Worm (Caenorhabditis elegans): ENCODE results near the gene Y45F3A.8.

Y45F3A.8 gene

DNA sequence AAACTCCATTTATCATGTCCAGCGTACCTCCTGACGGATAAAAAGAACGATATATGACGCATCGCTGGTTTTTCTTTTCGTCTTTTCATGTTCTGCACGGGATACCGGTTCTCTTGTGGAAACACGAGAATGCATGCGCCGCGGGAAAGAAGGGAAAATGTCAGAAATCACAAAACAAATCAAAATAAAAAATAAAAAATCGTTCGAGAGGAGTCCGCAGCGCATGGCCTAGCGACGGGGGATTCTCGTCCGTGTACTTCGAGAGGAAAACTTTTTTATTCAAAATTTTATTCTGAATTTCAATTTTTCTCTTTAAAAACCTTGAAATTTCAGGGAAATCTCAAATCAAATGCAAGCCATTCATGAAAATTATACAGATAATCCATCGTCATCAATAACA, 28.6 kb upstream of the Y45F3A.8 start, which contains the start of the genes lron-10 and hpr-9 (continued):
- TF ChIP-seq F10E7.11 (tag; optimal IDR thresholded peaks at IDR 0.05): no peak
- no peak for TF ChIP-seq sptf-2 (GFP tag; optimal IDR thresholded peaks at IDR 0.05)
- no peak for TF ChIP-seq rpc-1 (optimal IDR thresholded peaks at IDR 0.05)
- TF ChIP-seq rpc-1 (tag; optimal IDR thresholded peaks at IDR 0.05): no peak
- no peak for TF ChIP-seq cebp-2 (GFP tag; IDR thresholded peaks at IDR 0.05)
- no peak for TF ChIP-seq tbx-9 (tag; optimal IDR thresholded peaks at IDR 0.05; ENCODE audit: borderline replicate concordance)
- peak; percentile 12 for TF ChIP-seq B0261.1 (tag; optimal IDR thresholded peaks at IDR 0.05)
- peak; percentile 73 for TF ChIP-seq madf-10 (tag; optimal IDR thresholded peaks at IDR 0.05)
- TF ChIP-seq gei-17 (GFP tag; optimal IDR thresholded peaks at IDR 0.05): no peak
- no peak for TF ChIP-seq sdz-38 (tag; optimal IDR thresholded peaks at IDR 0.05)
- TF ChIP-seq lsl-1 (GFP tag; optimal IDR thresholded peaks at IDR 0.05): peak; percentile 53
- peak; percentile 95 for TF ChIP-seq ZK185.1 (tag; optimal IDR thresholded peaks at IDR 0.05; ENCODE audit: poor library complexity, severe bottlenecking)
- no peak for TF ChIP-seq attf-3 (GFP tag; conservative IDR thresholded peaks at IDR 0.05)
- TF ChIP-seq Y56A3A.18 (GFP tag; IDR thresholded peaks at IDR 0.05): no peak
- peak; percentile 39 for TF ChIP-seq madf-8 (GFP tag; conservative IDR thresholded peaks at IDR 0.05)
- peak; percentile 78 for TF ChIP-seq unc-130 (GFP tag; optimal IDR thresholded peaks at IDR 0.05)
- TF ChIP-seq C06A6.2 (GFP tag; conservative IDR thresholded peaks at IDR 0.05): peak; percentile 46; the same call in 1 of the 2 replicates
- TF ChIP-seq cebp-1 (GFP tag; IDR thresholded peaks at IDR 0.05): no peak
- peak; percentile 63 for TF ChIP-seq cebp-1 (tag; optimal IDR thresholded peaks at IDR 0.05)
- no peak for TF ChIP-seq hlh-12 (tag; optimal IDR thresholded peaks at IDR 0.05)
- peak; percentile 67 for TF ChIP-seq F33H1.4 (GFP tag; IDR thresholded peaks at IDR 0.05)
- 0 out of 2 replicates have a peak, but pooled peaks have one; percentile 23 for TF ChIP-seq egl-18 (GFP tag; IDR thresholded peaks at IDR 0.05)
- TF ChIP-seq C17E4.6 (GFP tag; IDR thresholded peaks at IDR 0.05): 0 out of 2 replicates have a peak, but pooled peaks have one; percentile 64
- TF ChIP-seq ceh-79 (tag; optimal IDR thresholded peaks at IDR 0.05): no peak
- peak in 1 of 3 experiments; percentile 73 for TF ChIP-seq lin-35 (GFP tag; optimal IDR thresholded peaks at IDR 0.05)
- TF ChIP-seq let-526 (GFP tag; IDR thresholded peaks at IDR 0.05): peak; percentile 48; the same call in 1 of the 2 replicates
- TF ChIP-seq egl-44 (GFP tag; IDR thresholded peaks at IDR 0.05): no peak
- TF ChIP-seq xnd-1 (tag; optimal IDR thresholded peaks at IDR 0.05): peak; percentile 25
- TF ChIP-seq ama-1 (optimal IDR thresholded peaks at IDR 0.05): no peak
- no peak for TF ChIP-seq ama-1 (GFP tag; optimal IDR thresholded peaks at IDR 0.05)
- no peak for TF ChIP-seq T26A5.8 (tag; optimal IDR thresholded peaks at IDR 0.05)
- no peak for TF ChIP-seq nfya-2 (GFP tag; IDR thresholded peaks at IDR 0.05)
- no peak for TF ChIP-seq F39B2.1 (GFP tag; IDR thresholded peaks at IDR 0.05)
- 0 out of 2 replicates have a peak, but pooled peaks have one; percentile 58 for TF ChIP-seq ztf-28 (GFP tag; IDR thresholded peaks at IDR 0.05)
- 0 out of 2 replicates have a peak, but pooled peaks have one; percentile 30 for TF ChIP-seq hmg-1.2 (GFP tag; IDR thresholded peaks at IDR 0.05)
- TF ChIP-seq nhr-27 (tag; optimal IDR thresholded peaks at IDR 0.05): peak; percentile 45
- TF ChIP-seq athp-1 (tag; optimal IDR thresholded peaks at IDR 0.05): peak; percentile 80
- TF ChIP-seq ztf-26 (tag; optimal IDR thresholded peaks at IDR 0.05): peak; percentile 74
- peak; percentile 84 for TF ChIP-seq K11D2.4 (GFP tag; IDR thresholded peaks at IDR 0.05)
- TF ChIP-seq ekl-4 (GFP tag; IDR thresholded peaks at IDR 0.05): no peak; the same call in 1 of the 2 replicates
- peak; percentile 40 for TF ChIP-seq snpc-3.4 (tag; optimal IDR thresholded peaks at IDR 0.05)
- peak; percentile 23; the same call in 1 of the 2 replicates for TF ChIP-seq ceh-100 (GFP tag; IDR thresholded peaks at IDR 0.05)
- TF ChIP-seq chd-7 (tag; optimal IDR thresholded peaks at IDR 0.05): peak; percentile 79
- TF ChIP-seq tlf-1 (GFP tag; optimal IDR thresholded peaks at IDR 0.05): peak; percentile 50
- TF ChIP-seq F57A8.1 (GFP tag; optimal IDR thresholded peaks at IDR 0.05): no peak
- no peak for TF ChIP-seq Y79H2A.3 (GFP tag; conservative IDR thresholded peaks at IDR 0.05)
- TF ChIP-seq F22D6.2 (tag; optimal IDR thresholded peaks at IDR 0.05): peak; percentile 72
- TF ChIP-seq F52B5.7 (tag; optimal IDR thresholded peaks at IDR 0.05): no peak
- TF ChIP-seq him-1 (tag; optimal IDR thresholded peaks at IDR 0.05): peak; percentile 58
- TF ChIP-seq tbp1 (GFP tag; optimal IDR thresholded peaks at IDR 0.05): peak; percentile 54

Measured in whole organism, young adult.